3 fruit fly cellular contexts compared by ENCODE assay signal in genomic region chr3R:25237314-25237713, dm6.
TF ChIP-seq lines count a peak whose summit lies in the region.

Gene Jhbp7 (plus strand): TSS chr3R:25237614.

- no peak for TF ChIP-seq CTCF in whole organism, embryonic (GFP tag; optimal IDR thresholded peaks at IDR 0.05; lab: Kevin White, UChicago)

TF ChIP-seq in whole organism, embryonic, 481 proteins besides CTCF, POLR2A, EP300 and RAD21:
- peak; percentile 64 for TF ChIP-seq CG4360 (GFP tag; IDR thresholded peaks at IDR 0.05; lab: Robert Waterston, UW)
- TF ChIP-seq nom (GFP tag; optimal IDR thresholded peaks at IDR 0.05; lab: Kevin White, UChicago), result peak; percentile 34
- no peak for TF ChIP-seq zfh1 (GFP tag; IDR thresholded peaks at IDR 0.05; lab: Robert Waterston, UW)

TF ChIP-seq in whole organism, prepupa, 60 proteins besides CTCF, POLR2A, EP300 and RAD21:
- peak in 1 of 2 experiments; percentile 0 for TF ChIP-seq ss (GFP tag; optimal IDR thresholded peaks at IDR 0.05; lab: Kevin White, UChicago)
- no peak for TF ChIP-seq Eip93F (GFP tag; optimal IDR thresholded peaks at IDR 0.05; lab: Kevin White, UChicago)
- no peak for TF ChIP-seq spab (GFP tag; optimal IDR thresholded peaks at IDR 0.05; lab: Kevin White, UChicago)
- TF ChIP-seq vri (GFP tag; optimal IDR thresholded peaks at IDR 0.05; lab: Kevin White, UChicago), result no peak
- no peak for TF ChIP-seq svp (GFP tag; lab: Kevin White, UChicago)
- no peak for TF ChIP-seq CG31627 (GFP tag; optimal IDR thresholded peaks at IDR 0.05; lab: Kevin White, UChicago)
- no peak for TF ChIP-seq CG1621 (tag; optimal IDR thresholded peaks at IDR 0.05; lab: Kevin White, UChicago)
- TF ChIP-seq dsx (GFP tag; optimal IDR thresholded peaks at IDR 0.05; lab: Kevin White, UChicago; ENCODE audit: poor library complexity, severe bottlenecking), result peak; percentile 8
- TF ChIP-seq achi (GFP tag; optimal IDR thresholded peaks at IDR 0.05; lab: Kevin White, UChicago), result no peak
- no peak for TF ChIP-seq Ets21C (GFP tag; optimal IDR thresholded peaks at IDR 0.05; lab: Kevin White, UChicago)

TF ChIP-seq in whole organism, pupa, 21 proteins besides CTCF, POLR2A, EP300 and RAD21:
- TF ChIP-seq CG17806 (tag; optimal IDR thresholded peaks at IDR 0.05; lab: Kevin White, UChicago), result no peak
- no peak for TF ChIP-seq CG9948 (tag; optimal IDR thresholded peaks at IDR 0.05; lab: Kevin White, UChicago)
- TF ChIP-seq rn (GFP tag; IDR thresholded peaks at IDR 0.05; lab: Robert Waterston, UW), result no peak
- TF ChIP-seq fd96Ca (GFP tag; IDR thresholded peaks at IDR 0.05; lab: Robert Waterston, UW), result no peak
- TF ChIP-seq EcR (GFP tag; optimal IDR thresholded peaks at IDR 0.05; lab: Kevin White, UChicago), result peak; percentile 81
